Fruit fly (Drosophila melanogaster) whole organism, wandering third instar larva: ENCODE results near the gene CG9297.
A peak's percentile ranks its signal among the peaks of the same experiment; 100 is the strongest.

ENCODE experiments used
- Abd-B ChIP-seq: fragments of >200 bp; optimal IDR thresholded peaks from 2 replicates; lab custom pipeline; 2017; ENCODE audit warnings: missing biosample characterization, missing genetic modification characterization
- CG32264 ChIP-seq: fragments of 200-800 bp; sonication (Bioruptor generic); optimal IDR thresholded peaks from 2 replicates; lab custom pipeline; 2016; ENCODE audit warnings: missing biosample characterization, missing genetic modification characterization
- CG9705 ChIP-seq: fragments of 200-800 bp; sonication (Bioruptor generic); optimal IDR thresholded peaks from 2 replicates; lab custom pipeline; 2018; ENCODE audit warnings: missing biosample characterization, mild to moderate bottlenecking, missing genetic modification characterization
- Dfd ChIP-seq: fragments of >200 bp; optimal IDR thresholded peaks from 2 replicates; lab custom pipeline; 2017; ENCODE audit warnings: missing biosample characterization, missing genetic modification characterization
- Dif ChIP-seq: fragments of 200-275, 200-300 bp; sonication (Bioruptor generic); optimal IDR thresholded peaks from 2 replicates; lab custom pipeline; 2018; ENCODE audit warnings: missing biosample characterization, missing genetic modification characterization; ENCODE audit not compliant: partially characterized antibody
- HLH106 ChIP-seq: fragments of 200-800 bp; optimal IDR thresholded peaks from 3 replicates; lab custom pipeline; 2019; ENCODE audit warnings: missing biosample characterization, mild to moderate bottlenecking, missing genetic modification characterization, moderate library complexity
- Hnf4 ChIP-seq: fragments of 200-800 bp; sonication (Bioruptor generic); optimal IDR thresholded peaks from 2 replicates; lab custom pipeline; 2016; ENCODE audit warnings: missing biosample characterization, mild to moderate bottlenecking, missing genetic modification characterization
- Hr78 ChIP-seq: fragments of >200 bp; optimal IDR thresholded peaks from 2 replicates; lab custom pipeline; 2017; ENCODE audit warnings: missing biosample characterization, missing genetic modification characterization
- Hr83 ChIP-seq: fragments of 200-300 bp; sonication (Bioruptor generic); optimal IDR thresholded peaks from 2 replicates; lab custom pipeline; 2016; ENCODE audit warnings: missing biosample characterization, mild to moderate bottlenecking, missing genetic modification characterization, moderate library complexity; ENCODE audit not compliant: poor library complexity, severe bottlenecking
- Jra ChIP-seq: sonication (Bioruptor generic); optimal IDR thresholded peaks from 2 replicates; lab custom pipeline; 2016; ENCODE audit warnings: missing biosample characterization, missing genetic modification characterization
- Mio ChIP-seq: sonication (Bioruptor generic); optimal IDR thresholded peaks from 2 replicates; lab custom pipeline; 2016; ENCODE audit warnings: missing biosample characterization, missing genetic modification characterization
- Myc ChIP-seq: fragments of >200 bp; optimal IDR thresholded peaks from 2 replicates; lab custom pipeline; 2017
- N ChIP-seq: fragments of >200 bp; optimal IDR thresholded peaks from 2 replicates; lab custom pipeline; 2018; ENCODE audit warnings: missing biosample characterization, missing external identifiers, missing genetic modification characterization
- OdsH ChIP-seq: fragments of 200-800 bp; sonication (Bioruptor generic); optimal IDR thresholded peaks from 2 replicates; lab custom pipeline; 2016; ENCODE audit warnings: missing biosample characterization, mild to moderate bottlenecking, missing genetic modification characterization
- Sp1 ChIP-seq: fragments of 200-800 bp; sonication (Bioruptor generic); optimal IDR thresholded peaks from 3 replicates; lab custom pipeline; 2019; ENCODE audit warnings: missing biosample characterization, mild to moderate bottlenecking, missing genetic modification characterization, moderate library complexity
- Vsx2 ChIP-seq: fragments of 200-300, 225-300 bp; sonication (Bioruptor generic); optimal IDR thresholded peaks from 2 replicates; lab custom pipeline; 2018; ENCODE audit warnings: missing biosample characterization, missing genetic modification characterization; ENCODE audit not compliant: partially characterized antibody
- br ChIP-seq: fragments of 200-800 bp; sonication (Bioruptor generic); optimal IDR thresholded peaks from 2 replicates; lab custom pipeline; 2016; ENCODE audit warnings: missing biosample characterization, missing genetic modification characterization
- brk ChIP-seq: fragments of 200-800 bp; sonication (Bioruptor generic); optimal IDR thresholded peaks from 2 replicates; lab custom pipeline; 2016; ENCODE audit warnings: missing biosample characterization, mild to moderate bottlenecking, missing genetic modification characterization
- dl ChIP-seq, 2 experiments: fragments of 175-275, 200-275 bp in 1 of 2; fragments of 200-275 bp in 1 of 2; sonication (Bioruptor generic); optimal IDR thresholded peaks; lab custom pipeline; 2018; ENCODE audit warnings: mild to moderate bottlenecking in 2 of 2, missing biosample characterization in 2 of 2, missing genetic modification characterization in 2 of 2, moderate library complexity in 2 of 2; ENCODE audit not compliant: partially characterized antibody in 2 of 2, insufficient read depth in 1 of 2
- dmrt93B ChIP-seq: fragments of 200-800 bp; sonication (Bioruptor generic); optimal IDR thresholded peaks from 2 replicates; lab custom pipeline; 2018; ENCODE audit warnings: missing biosample characterization, mild to moderate bottlenecking, missing genetic modification characterization
- dsf ChIP-seq: sonication (Bioruptor generic); optimal IDR thresholded peaks from 2 replicates; lab custom pipeline; 2016; ENCODE audit warnings: missing biosample characterization, missing genetic modification characterization, borderline replicate concordance
- ey ChIP-seq: fragments of 200-800 bp; sonication (Bioruptor generic); optimal IDR thresholded peaks from 2 replicates; lab custom pipeline; 2016; ENCODE audit warnings: missing biosample characterization, missing genetic modification characterization
- foxo ChIP-seq, 2 experiments: fragments of 200-800 bp; sonication (Bioruptor generic); optimal IDR thresholded peaks; 2 replicates in 1 of 2; 3 replicates in 1 of 2; lab custom pipeline; 2016 to 2017; ENCODE audit warnings: missing biosample characterization in 2 of 2, missing genetic modification characterization in 2 of 2
- fru ChIP-seq: fragments of 200-800 bp; sonication (Bioruptor generic); optimal IDR thresholded peaks from 3 replicates; lab custom pipeline; 2016; ENCODE audit warnings: missing biosample characterization, mild to moderate bottlenecking, missing genetic modification characterization
- h ChIP-seq: fragments of 200-800 bp; sonication (Bioruptor generic); optimal IDR thresholded peaks from 3 replicates; lab custom pipeline; 2016; ENCODE audit warnings: missing biosample characterization, mild to moderate bottlenecking, missing genetic modification characterization
- lola ChIP-seq: fragments of >200 bp; optimal IDR thresholded peaks from 2 replicates; lab custom pipeline; 2017; ENCODE audit warnings: missing biosample characterization, missing genetic modification characterization
- psq ChIP-seq: fragments of 200-800 bp; sonication (Bioruptor generic); optimal IDR thresholded peaks from 3 replicates; lab custom pipeline; 2017; ENCODE audit warnings: missing biosample characterization, mild to moderate bottlenecking, missing genetic modification characterization, moderate library complexity
- sage ChIP-seq: fragments of 200-800 bp; sonication (Bioruptor generic); optimal IDR thresholded peaks from 2 replicates; lab custom pipeline; 2016; ENCODE audit warnings: missing biosample characterization, mild to moderate bottlenecking, missing genetic modification characterization
- sv ChIP-seq: fragments of 200-800 bp; sonication (Bioruptor generic); optimal IDR thresholded peaks from 3 replicates; lab custom pipeline; 2016; ENCODE audit warnings: missing biosample characterization, missing genetic modification characterization
- tai ChIP-seq: sonication (Bioruptor generic); optimal IDR thresholded peaks from 2 replicates; lab custom pipeline; 2016; ENCODE audit warnings: missing biosample characterization, missing genetic modification characterization
- usp ChIP-seq: fragments of >200 bp; optimal IDR thresholded peaks from 2 replicates; lab custom pipeline; 2017; ENCODE audit warnings: missing biosample characterization, missing genetic modification characterization
- woc ChIP-seq: sonication (Bioruptor generic); optimal IDR thresholded peaks from 2 replicates; lab custom pipeline; 2016; ENCODE audit warnings: missing biosample characterization, mild to moderate bottlenecking, missing genetic modification characterization

CG9297 gene

dm6 chr3R:13803185-13803887 lies 32.0 kb downstream of the CG9297 start:
- TF ChIP-seq woc (GFP tag; lab: Kevin White, UChicago): no peak
- TF ChIP-seq Vsx2: peak; percentile 13
- TF ChIP-seq Dif: no peak
- no peak for TF ChIP-seq CG32264 (GFP tag; lab: Kevin White, UChicago)

dm6 chr3R:13803892-13804710 lies 32.8 kb downstream of the CG9297 start:
- TF ChIP-seq Dfd (GFP tag; lab: Kevin White, UChicago) (no peak), foxo (GFP tag; optimal IDR thresholded peaks at IDR 0.05; lab: Kevin White, UChicago) (peak in 1 of 2 experiments; percentile 29), br (GFP tag; lab: Kevin White, UChicago) (no peak), lola (GFP tag; lab: Kevin White, UChicago) (no peak), fru (GFP tag; lab: Kevin White, UChicago) (peak; percentile 3), OdsH (GFP tag; lab: Kevin White, UChicago) (peak; percentile 7), sv (GFP tag; lab: Kevin White, UChicago) (no peak), Hr83 (no peak), usp (GFP tag; lab: Kevin White, UChicago) (no peak), Sp1 (GFP tag; lab: Kevin White, UChicago) (peak; percentile 44), HLH106 (tag; lab: Kevin White, UChicago) (peak; percentile 35), psq (GFP tag; lab: Kevin White, UChicago) (peak; percentile 0), Abd-B (GFP tag; lab: Kevin White, UChicago) (no peak), h (peak; percentile 2)

dm6 chr3R:13804971-13805603 lies 33.8 kb downstream of the CG9297 start:
- TF ChIP-seq Dfd (GFP tag; lab: Kevin White, UChicago): no peak
- TF ChIP-seq dsf (GFP tag; lab: Kevin White, UChicago): no peak
- TF ChIP-seq Myc (lab: Kevin White, UChicago): no peak
- no peak for TF ChIP-seq Hnf4
- no peak for TF ChIP-seq Hr78 (GFP tag; lab: Kevin White, UChicago)
- TF ChIP-seq CG32264 (GFP tag; lab: Kevin White, UChicago): no peak
- no peak for TF ChIP-seq dmrt93B (GFP tag; lab: Kevin White, UChicago)
- no peak for TF ChIP-seq br (GFP tag; lab: Kevin White, UChicago)
- TF ChIP-seq N: no peak
- TF ChIP-seq brk (GFP tag; lab: Kevin White, UChicago): no peak
- no peak for TF ChIP-seq CG9705
- no peak for TF ChIP-seq Mio
- TF ChIP-seq sv (GFP tag; lab: Kevin White, UChicago): no peak
- TF ChIP-seq fru (GFP tag; lab: Kevin White, UChicago): no peak
- TF ChIP-seq ey: no peak
- TF ChIP-seq sage (GFP tag; lab: Kevin White, UChicago): no peak
- TF ChIP-seq tai (GFP tag; lab: Kevin White, UChicago): no peak
- no peak for TF ChIP-seq dl (GFP tag; optimal IDR thresholded peaks at IDR 0.05; lab: Kevin White, UChicago; ENCODE audit: insufficient read depth in 1 of 2, partially characterized antibody in 2 of 2)

dm6 chr3R:13806032-13806709 lies 34.9 kb downstream of the CG9297 start:
- TF ChIP-seq CG9705 (no peak), sage (GFP tag; lab: Kevin White, UChicago) (no peak), Vsx2 (no peak), Dif (no peak), Hr83 (no peak), HLH106 (tag; lab: Kevin White, UChicago) (no peak), Mio (no peak), Jra (GFP tag; lab: Kevin White, UChicago) (no peak), foxo (GFP tag; optimal IDR thresholded peaks at IDR 0.05; lab: Kevin White, UChicago) (no peak)
